Worm (Caenorhabditis elegans) whole organism, L3 larva: Measurements from ENCODE around the gene C08B6.2.

ENCODE experiments used
- R02D3.7 ChIP-seq: fragments of 150-350 bp; optimal IDR thresholded peaks from 2 replicates; lab custom pipeline; 2014; ENCODE audit warnings: missing biosample characterization, missing genetic modification characterization
- ama-1 ChIP-seq: fragments of 150-350 bp; optimal IDR thresholded peaks from 2 replicates; lab custom pipeline; 2018
- ceh-82 ChIP-seq: fragments of 150-350 bp; optimal IDR thresholded peaks from 2 replicates; lab custom pipeline; 2014; ENCODE audit warnings: missing biosample characterization, missing genetic modification characterization
- ceh-9 ChIP-seq: sonication (generic microtip); optimal IDR thresholded peaks from 2 replicates; lab custom pipeline; 2018; ENCODE audit warnings: missing biosample characterization, missing genetic modification characterization
- daf-12 ChIP-seq: fragments of 150-350 bp; optimal IDR thresholded peaks from 2 replicates; lab custom pipeline; 2014; ENCODE audit warnings: missing biosample characterization, missing genetic modification reagents, missing genetic modification characterization
- egl-27 ChIP-seq: sonication (generic microtip); optimal IDR thresholded peaks from 4 replicates; lab custom pipeline; 2017; ENCODE audit warnings: missing biosample characterization, missing genetic modification reagents, missing genetic modification characterization
- egl-5 ChIP-seq: fragments of 150-350 bp; optimal IDR thresholded peaks from 2 replicates; lab custom pipeline; 2017; ENCODE audit warnings: missing biosample characterization, missing genetic modification reagents, missing genetic modification characterization, inconsistent platforms
- elt-1 ChIP-seq: fragments of 150-350 bp; optimal IDR thresholded peaks from 2 replicates; lab custom pipeline; 2014; ENCODE audit warnings: missing biosample characterization, missing genetic modification characterization
- elt-3 ChIP-seq, 3 experiments: fragments of 150-350 bp in 1 of 3; sonication (generic microtip) in 2 of 3; optimal IDR thresholded peaks; 2 replicates in 2 of 3; 4 replicates in 1 of 3; lab custom pipeline; 2014 to 2017; ENCODE audit warnings: missing biosample characterization in 3 of 3, missing genetic modification characterization in 3 of 3
- eor-1 ChIP-seq, 2 experiments: fragments of 150-350 bp; optimal IDR thresholded peaks; 2 replicates each; lab custom pipeline; 2014 to 2018; ENCODE audit warnings: missing biosample characterization in 2 of 2, missing genetic modification characterization in 2 of 2
- fkh-10 ChIP-seq: sonication (generic microtip); optimal IDR thresholded peaks from 2 replicates; lab custom pipeline; 2017; ENCODE audit warnings: missing biosample characterization, missing genetic modification reagents, missing genetic modification characterization
- fkh-2 ChIP-seq: fragments of 150-350 bp; optimal IDR thresholded peaks from 2 replicates; lab custom pipeline; 2014; ENCODE audit warnings: missing biosample characterization, missing genetic modification reagents, missing genetic modification characterization
- hmg-11 ChIP-seq: sonication (generic microtip); optimal IDR thresholded peaks from 2 replicates; lab custom pipeline; 2016; ENCODE audit warnings: missing genetic modification characterization, missing compliant biosample characterization
- lin-15B ChIP-seq: fragments of 150-350 bp; optimal IDR thresholded peaks from 2 replicates; lab custom pipeline; 2014; ENCODE audit warnings: missing biosample characterization, missing genetic modification characterization
- lin-39 ChIP-seq: fragments of 150-350 bp; optimal IDR thresholded peaks from 2 replicates; lab custom pipeline; 2018; ENCODE audit warnings: missing biosample characterization, missing genetic modification reagents, missing genetic modification characterization
- lsy-12 ChIP-seq: sonication (generic microtip); optimal IDR thresholded peaks from 2 replicates; lab custom pipeline; 2016; ENCODE audit warnings: mild to moderate bottlenecking, missing genetic modification characterization, missing compliant biosample characterization
- mdl-1 ChIP-seq: fragments of 150-350 bp; optimal IDR thresholded peaks from 2 replicates; lab custom pipeline; 2014; ENCODE audit warnings: missing biosample characterization, missing genetic modification characterization
- mml-1 ChIP-seq: fragments of 150-350 bp; sonication (generic microtip); optimal IDR thresholded peaks from 3 replicates; lab custom pipeline; 2014; ENCODE audit warnings: missing biosample characterization, missing genetic modification characterization
- nfya-1 ChIP-seq: sonication (generic microtip); optimal IDR thresholded peaks from 2 replicates; lab custom pipeline; 2017; ENCODE audit warnings: missing genetic modification characterization, mild to moderate bottlenecking, missing compliant biosample characterization, antibody characterized with exemption, moderate library complexity; ENCODE audit not compliant: insufficient read depth
- nhr-11 ChIP-seq: fragments of 150-350 bp; optimal IDR thresholded peaks from 2 replicates; lab custom pipeline; 2014; ENCODE audit warnings: missing biosample characterization, missing genetic modification characterization
- nhr-12 ChIP-seq: fragments of 150-350 bp; optimal IDR thresholded peaks from 2 replicates; lab custom pipeline; 2014; ENCODE audit warnings: missing biosample characterization, missing genetic modification characterization
- nhr-25 ChIP-seq: sonication (generic microtip); optimal IDR thresholded peaks from 2 replicates; lab custom pipeline; 2017; ENCODE audit warnings: missing biosample characterization, missing genetic modification characterization
- nhr-43 ChIP-seq: sonication (generic microtip); optimal IDR thresholded peaks from 2 replicates; lab custom pipeline; 2016; ENCODE audit warnings: mild to moderate bottlenecking, missing genetic modification characterization, missing compliant biosample characterization; ENCODE audit not compliant: poor library complexity, severe bottlenecking
- nhr-67 ChIP-seq: fragments of 150-350 bp; optimal IDR thresholded peaks from 2 replicates; lab custom pipeline; 2014; ENCODE audit warnings: missing biosample characterization, missing genetic modification characterization
- nhr-76 ChIP-seq: fragments of 150-350 bp; sonication (generic microtip); optimal IDR thresholded peaks from 5 replicates; lab custom pipeline; 2014; ENCODE audit warnings: missing biosample characterization, missing genetic modification characterization
- nhr-77 ChIP-seq: fragments of 150-350 bp; optimal IDR thresholded peaks from 2 replicates; lab custom pipeline; 2014; ENCODE audit warnings: missing biosample characterization, missing genetic modification characterization
- pha-4 ChIP-seq: fragments of 150-350 bp; optimal IDR thresholded peaks from 2 replicates; lab custom pipeline; 2014; ENCODE audit warnings: missing biosample characterization, missing genetic modification reagents, missing genetic modification characterization
- pqm-1 ChIP-seq: fragments of 150-350 bp; optimal IDR thresholded peaks from 2 replicates; lab custom pipeline; 2017; ENCODE audit warnings: missing biosample characterization, missing genetic modification characterization, inconsistent platforms
- sea-2 ChIP-seq: fragments of 150-350 bp; sonication (generic microtip); optimal IDR thresholded peaks from 4 replicates; lab custom pipeline; 2014; ENCODE audit warnings: missing biosample characterization, missing genetic modification reagents, missing genetic modification characterization
- skn-1 ChIP-seq: fragments of 150-350 bp; optimal IDR thresholded peaks from 2 replicates; lab custom pipeline; 2014; ENCODE audit warnings: missing biosample characterization, missing genetic modification characterization
- snpc-4 ChIP-seq: fragments of 150-350 bp; optimal IDR thresholded peaks from 2 replicates; lab custom pipeline; 2014; ENCODE audit warnings: missing biosample characterization, missing genetic modification characterization
- tbx-2 ChIP-seq: sonication (generic microtip); optimal IDR thresholded peaks from 2 replicates; lab custom pipeline; 2016; ENCODE audit warnings: mild to moderate bottlenecking, missing genetic modification characterization, missing compliant biosample characterization
- unc-62 ChIP-seq: fragments of 150-350 bp; sonication (generic microtip); optimal IDR thresholded peaks from 4 replicates; lab custom pipeline; 2014; ENCODE audit warnings: missing biosample characterization, missing genetic modification reagents, missing genetic modification characterization
- ztf-11 ChIP-seq: fragments of 150-350 bp; optimal IDR thresholded peaks from 2 replicates; lab custom pipeline; 2014; ENCODE audit warnings: missing biosample characterization, missing genetic modification characterization

The C08B6.2 gene

ce11 chrV:10145653-10146052, 40.1 kb downstream of the C08B6.2 start, which contains the start of gene C51E3.9:
Gene C51E3.9 (plus strand): TSS chrV:10145953.
- TF ChIP-seq lin-39 (tag; lab: Kevin White, UChicago) (peak; percentile 42), snpc-4 (tag; lab: Kevin White, UChicago) (no peak), nhr-25 (tag; lab: Kevin White, UChicago) (no peak), pha-4 (tag; lab: Kevin White, UChicago) (no peak), elt-1 (tag; lab: Kevin White, UChicago) (no peak), sea-2 (GFP tag; lab: Kevin White, UChicago) (no peak)

ce11 chrV:10146787-10147186, 41.3 kb downstream of the C08B6.2 start:
- TF ChIP-seq eor-1 (tag; optimal IDR thresholded peaks at IDR 0.05; lab: Kevin White, UChicago) (no peak), hmg-11 (tag; lab: Kevin White, UChicago) (no peak), nfya-1 (tag; lab: Kevin White, UChicago) (peak; percentile 29), R02D3.7 (tag; lab: Kevin White, UChicago) (no peak), egl-5 (tag; lab: Kevin White, UChicago) (peak; percentile 81)

ce11 chrV:10148352-10148751, 42.8 kb downstream of the C08B6.2 start, which contains the start of gene srsx-26:
Gene srsx-26 (plus strand): TSS chrV:10148652.
- TF ChIP-seq nhr-25 (tag; lab: Kevin White, UChicago) (no peak), daf-12 (tag; lab: Kevin White, UChicago) (no peak), nhr-67 (no peak), ceh-82 (tag; lab: Kevin White, UChicago) (no peak), egl-5 (tag; lab: Kevin White, UChicago) (no peak), mdl-1 (no peak), ztf-11 (no peak), unc-62 (GFP tag; lab: Kevin White, UChicago) (no peak), lsy-12 (tag; lab: Kevin White, UChicago) (no peak), elt-3 (tag; optimal IDR thresholded peaks at IDR 0.05; lab: Kevin White, UChicago) (no peak), skn-1 (tag; lab: Kevin White, UChicago) (no peak), fkh-10 (GFP tag; lab: Kevin White, UChicago) (no peak), hmg-11 (tag; lab: Kevin White, UChicago) (no peak)

ce11 chrV:10149728-10150127, 44.2 kb downstream of the C08B6.2 start, which contains the start of gene srsx-27:
Gene srsx-27 (plus strand): TSS chrV:10150028.
- TF ChIP-seq fkh-10 (GFP tag; lab: Kevin White, UChicago) (no peak), pqm-1 (tag; lab: Kevin White, UChicago) (no peak), tbx-2 (no peak), nhr-12 (tag; lab: Kevin White, UChicago) (no peak)
- TF ChIP-seq, all 47 proteins: peak for 0

ce11 chrV:10152278-10152677, 46.8 kb downstream of the C08B6.2 start, which contains the start of gene srsx-28:
Gene srsx-28 (plus strand): TSS chrV:10152578.
- TF ChIP-seq nhr-67 (no peak), ceh-9 (no peak), ama-1 (no peak), nfya-1 (tag; lab: Kevin White, UChicago) (no peak), nhr-77 (tag; lab: Kevin White, UChicago) (no peak), pha-4 (tag; lab: Kevin White, UChicago) (no peak), nhr-12 (tag; lab: Kevin White, UChicago) (no peak), mml-1 (tag; lab: Kevin White, UChicago) (no peak), lin-15B (no peak), unc-62 (GFP tag; lab: Kevin White, UChicago) (no peak), nhr-76 (no peak), nhr-11 (tag; lab: Kevin White, UChicago) (no peak), nhr-43 (tag; lab: Kevin White, UChicago) (no peak), fkh-2 (no peak), egl-27 (tag; lab: Kevin White, UChicago) (no peak)
